Worm (Caenorhabditis elegans) whole organism, L2 larva: ENCODE measurements around the gene ndx-3.

Experiments
- C34F6.9 ChIP-seq: fragments of 150-350 bp; optimal IDR thresholded peaks from 2 replicates; lab custom pipeline; 2014; ENCODE audit warnings: missing biosample characterization, missing genetic modification characterization
- F13H6.1 ChIP-seq: sonication (generic microtip); optimal IDR thresholded peaks from 2 replicates; lab custom pipeline; 2016; ENCODE audit warnings: missing genetic modification characterization, missing compliant biosample characterization
- R02D3.7 ChIP-seq: fragments of 150-350 bp; optimal IDR thresholded peaks from 2 replicates; lab custom pipeline; 2014; ENCODE audit warnings: missing biosample characterization, missing genetic modification characterization
- aly-2 ChIP-seq: fragments of 150-350 bp; optimal IDR thresholded peaks from 2 replicates; lab custom pipeline; 2014; ENCODE audit warnings: missing biosample characterization, missing genetic modification characterization
- ama-1 ChIP-seq: fragments of 150-350 bp; optimal IDR thresholded peaks from 2 replicates; lab custom pipeline; 2018; ENCODE audit warnings: inconsistent platforms
- blmp-1 ChIP-seq: sonication (generic microtip); optimal IDR thresholded peaks from 2 replicates; lab custom pipeline; 2017; ENCODE audit warnings: missing genetic modification characterization, mild to moderate bottlenecking, missing compliant biosample characterization, antibody characterized with exemption, moderate library complexity; ENCODE audit not compliant: insufficient read depth
- ceh-16 ChIP-seq: fragments of 150-350 bp; optimal IDR thresholded peaks from 2 replicates; lab custom pipeline; 2014; ENCODE audit warnings: missing biosample characterization, missing genetic modification characterization
- ceh-82 ChIP-seq: fragments of 150-350 bp; optimal IDR thresholded peaks from 2 replicates; lab custom pipeline; 2014; ENCODE audit warnings: missing biosample characterization, missing genetic modification characterization
- crh-2 ChIP-seq: sonication (generic microtip); optimal IDR thresholded peaks from 2 replicates; lab custom pipeline; 2017; ENCODE audit warnings: missing biosample characterization, missing genetic modification characterization
- dmd-4 ChIP-seq: sonication (generic microtip); optimal IDR thresholded peaks from 2 replicates; lab custom pipeline; 2017; ENCODE audit warnings: missing biosample characterization, missing genetic modification characterization
- egl-27 ChIP-seq: sonication (generic microtip); optimal IDR thresholded peaks from 3 replicates; lab custom pipeline; 2017; ENCODE audit warnings: missing biosample characterization, missing genetic modification reagents, missing genetic modification characterization
- elt-1 ChIP-seq: fragments of 150-350 bp; optimal IDR thresholded peaks from 2 replicates; lab custom pipeline; 2014; ENCODE audit warnings: missing biosample characterization, missing genetic modification characterization
- gmeb-1 ChIP-seq: fragments of 150-350 bp; optimal IDR thresholded peaks from 2 replicates; lab custom pipeline; 2014; ENCODE audit warnings: missing biosample characterization, missing genetic modification characterization
- lin-11 ChIP-seq: fragments of 150-350 bp; sonication (generic microtip); optimal IDR thresholded peaks from 2 replicates; lab custom pipeline; 2014; ENCODE audit warnings: missing biosample characterization, missing genetic modification characterization, inconsistent platforms, mixed read lengths
- lin-13 ChIP-seq: fragments of 150-350 bp; optimal IDR thresholded peaks from 2 replicates; lab custom pipeline; 2014; ENCODE audit warnings: missing biosample characterization, missing genetic modification reagents, missing genetic modification characterization
- lin-39 ChIP-seq: fragments of 150-350 bp; optimal IDR thresholded peaks from 2 replicates; lab custom pipeline; 2014; ENCODE audit warnings: missing biosample characterization, missing genetic modification reagents, missing genetic modification characterization
- lsy-2 ChIP-seq, 2 experiments: fragments of 150-350 bp in 1 of 2; sonication (generic microtip) in 1 of 2; optimal IDR thresholded peaks; 2 replicates each; lab custom pipeline; 2014 to 2017; ENCODE audit warnings: missing biosample characterization in 2 of 2, missing genetic modification characterization in 2 of 2
- mbf-1 ChIP-seq: sonication (generic microtip); optimal IDR thresholded peaks from 2 replicates; lab custom pipeline; 2017; ENCODE audit warnings: missing biosample characterization, missing genetic modification characterization
- mdl-1 ChIP-seq, 2 experiments: fragments of 150-350 bp in 1 of 2; sonication (generic microtip) in 1 of 2; optimal IDR thresholded peaks; 2 replicates each; lab custom pipeline; 2017; ENCODE audit warnings: missing biosample characterization in 2 of 2, missing genetic modification characterization in 2 of 2
- nhr-10 ChIP-seq: sonication (generic microtip); optimal IDR thresholded peaks from 2 replicates; lab custom pipeline; 2017; ENCODE audit warnings: missing biosample characterization, missing genetic modification characterization
- nhr-11 ChIP-seq: fragments of 150-350 bp; optimal IDR thresholded peaks from 2 replicates; lab custom pipeline; 2014; ENCODE audit warnings: missing biosample characterization, missing genetic modification characterization
- nhr-12 ChIP-seq: fragments of 150-350 bp; optimal IDR thresholded peaks from 2 replicates; lab custom pipeline; 2014; ENCODE audit warnings: missing biosample characterization, missing genetic modification characterization
- nhr-129 ChIP-seq: fragments of 150-350 bp; optimal IDR thresholded peaks from 2 replicates; lab custom pipeline; 2014; ENCODE audit warnings: missing biosample characterization, missing genetic modification characterization
- nhr-21 ChIP-seq: fragments of 150-350 bp; optimal IDR thresholded peaks from 2 replicates; lab custom pipeline; 2014; ENCODE audit warnings: missing biosample characterization, missing genetic modification characterization
- nhr-23 ChIP-seq: fragments of 150-350 bp; optimal IDR thresholded peaks from 2 replicates; lab custom pipeline; 2014; ENCODE audit warnings: missing biosample characterization, missing genetic modification reagents, missing genetic modification characterization
- nhr-237 ChIP-seq: fragments of 150-350 bp; optimal IDR thresholded peaks from 2 replicates; lab custom pipeline; 2014; ENCODE audit warnings: missing biosample characterization, missing genetic modification characterization
- nhr-25 ChIP-seq: fragments of 150-350 bp; sonication (generic microtip); optimal IDR thresholded peaks from 3 replicates; lab custom pipeline; 2014; ENCODE audit warnings: missing biosample characterization, missing genetic modification characterization
- nhr-6 ChIP-seq: fragments of 150-350 bp; optimal IDR thresholded peaks from 2 replicates; lab custom pipeline; 2014; ENCODE audit warnings: missing biosample characterization, missing genetic modification characterization
- nhr-77 ChIP-seq: fragments of 150-350 bp; optimal IDR thresholded peaks from 2 replicates; lab custom pipeline; 2014; ENCODE audit warnings: missing biosample characterization, missing genetic modification characterization
- sem-4 ChIP-seq: fragments of 150-350 bp; optimal IDR thresholded peaks from 2 replicates; lab custom pipeline; 2014; ENCODE audit warnings: missing biosample characterization, missing genetic modification reagents, missing genetic modification characterization
- skn-1 ChIP-seq: sonication (generic microtip); optimal IDR thresholded peaks from 2 replicates; lab custom pipeline; 2017; ENCODE audit warnings: missing biosample characterization, missing genetic modification characterization
- sma-3 ChIP-seq: sonication (generic microtip); optimal IDR thresholded peaks from 2 replicates; lab custom pipeline; 2016; ENCODE audit warnings: missing genetic modification reagents, missing genetic modification characterization, missing compliant biosample characterization
- sma-9 ChIP-seq, 2 experiments: fragments of 150-350 bp in 1 of 2; sonication (generic microtip) in 1 of 2; optimal IDR thresholded peaks; 2 replicates each; lab custom pipeline; 2014 to 2016; ENCODE audit warnings: missing genetic modification characterization in 2 of 2, mild to moderate bottlenecking in 1 of 2, missing biosample characterization in 1 of 2, missing compliant biosample characterization in 1 of 2, missing genetic modification reagents in 1 of 2, moderate library complexity in 1 of 2
- snpc-4 ChIP-seq: fragments of 150-350 bp; optimal IDR thresholded peaks from 2 replicates; lab custom pipeline; 2014; ENCODE audit warnings: missing biosample characterization, missing genetic modification characterization
- unc-39 ChIP-seq: fragments of 150-350 bp; optimal IDR thresholded peaks from 2 replicates; lab custom pipeline; 2014; ENCODE audit warnings: missing biosample characterization, missing genetic modification characterization
- unc-55 ChIP-seq: fragments of 150-350 bp; sonication (generic microtip); optimal IDR thresholded peaks from 3 replicates; lab custom pipeline; 2014; ENCODE audit warnings: missing biosample characterization, missing genetic modification reagents, missing genetic modification characterization
- unc-62 ChIP-seq: fragments of 150-350 bp; optimal IDR thresholded peaks from 2 replicates; lab custom pipeline; 2014; ENCODE audit warnings: missing biosample characterization, missing genetic modification reagents, missing genetic modification characterization
- zag-1 ChIP-seq: fragments of 150-350 bp; optimal IDR thresholded peaks from 2 replicates; lab custom pipeline; 2014; ENCODE audit warnings: missing biosample characterization, missing genetic modification characterization
- ztf-1 ChIP-seq: fragments of 200-800 bp; sonication (Bioruptor generic); conservative IDR thresholded peaks from 2 replicates; pipeline ENCODE4 v1.3.6; 2022; ENCODE audit warnings: missing genetic modification characterization, missing compliant biosample characterization
- ztf-11 ChIP-seq: sonication (generic microtip); optimal IDR thresholded peaks from 2 replicates; lab custom pipeline; 2017; ENCODE audit warnings: missing biosample characterization, missing genetic modification characterization
- ztf-4 ChIP-seq: fragments of 150-350 bp; optimal IDR thresholded peaks from 2 replicates; lab custom pipeline; 2014; ENCODE audit warnings: missing biosample characterization, missing genetic modification characterization

The ndx-3 gene

ce11 chrII:4993530-4994192 lies 40.3 kb downstream of the ndx-3 start, which contains the start of the genes eif-1 and vps-24:
Gene eif-1 (minus strand): TSS chrII:4993580.
Gene vps-24 (plus strand): TSS chrII:4993998.
- TF ChIP-seq lsy-2 (tag; optimal IDR thresholded peaks at IDR 0.05; lab: Kevin White, UChicago) (peak in 1 of 2 experiments; percentile 70), nhr-10 (tag; lab: Kevin White, UChicago) (no peak), gmeb-1 (tag; lab: Kevin White, UChicago) (peak; percentile 51), lin-13 (GFP tag; lab: Kevin White, UChicago) (peak; percentile 53), nhr-129 (peak; percentile 49), F13H6.1 (tag; lab: Kevin White, UChicago) (peak; percentile 30), C34F6.9 (peak; percentile 82), skn-1 (tag; lab: Kevin White, UChicago) (no peak), ama-1 (lab: Kevin White, UChicago) (no peak), unc-55 (GFP tag; lab: Kevin White, UChicago) (peak; percentile 72), nhr-25 (tag; lab: Kevin White, UChicago) (peak; percentile 20), snpc-4 (tag; lab: Kevin White, UChicago) (peak; percentile 1), sma-3 (GFP tag; lab: Kevin White, UChicago) (peak; percentile 4), blmp-1 (tag; lab: Kevin White, UChicago) (peak; percentile 3), crh-2 (tag; lab: Kevin White, UChicago) (peak; percentile 29), sma-9 (GFP tag; optimal IDR thresholded peaks at IDR 0.05; lab: Kevin White, UChicago) (peak; percentile 25), sma-9 (tag; optimal IDR thresholded peaks at IDR 0.05; lab: Kevin White, UChicago) (no peak)

ce11 chrII:4994939-4995338 lies 41.5 kb downstream of the ndx-3 start, which contains the start of gene rnh-1.0:
Gene rnh-1.0 (plus strand): TSS chrII:4995327.
- peak; percentile 35 for TF ChIP-seq C34F6.9
- TF ChIP-seq nhr-129 = peak; percentile 31
- TF ChIP-seq mbf-1 = no peak

ce11 chrII:4998657-4999056 lies 45.3 kb downstream of the ndx-3 start, which contains the start of gene F59A6.11:
Gene F59A6.11 (minus strand): TSS chrII:4998757.
- TF ChIP-seq lin-11 = no peak
- TF ChIP-seq ama-1 (lab: Kevin White, UChicago) = no peak
- TF ChIP-seq sma-3 (GFP tag; lab: Kevin White, UChicago) = no peak
- no peak for TF ChIP-seq sem-4
- TF ChIP-seq nhr-10 (tag; lab: Kevin White, UChicago) = no peak
- TF ChIP-seq nhr-129 = no peak
- TF ChIP-seq nhr-12 = no peak
- no peak for TF ChIP-seq gmeb-1 (tag; lab: Kevin White, UChicago)
- no peak for TF ChIP-seq egl-27 (tag; lab: Kevin White, UChicago)
- TF ChIP-seq mbf-1 = no peak
- no peak for TF ChIP-seq R02D3.7 (tag; lab: Kevin White, UChicago)
- TF ChIP-seq elt-1 = no peak
- no peak for TF ChIP-seq unc-39 (tag; lab: Kevin White, UChicago)
- TF ChIP-seq, all 48 proteins: peak for 0

- TF ChIP-seq unc-62 (GFP tag; lab: Kevin White, UChicago) = no peak
- no peak for TF ChIP-seq ama-1 (lab: Kevin White, UChicago)
- TF ChIP-seq blmp-1 (tag; lab: Kevin White, UChicago) = no peak
- peak; percentile 47 for TF ChIP-seq nhr-77 (tag; lab: Kevin White, UChicago)
- TF ChIP-seq nhr-237 (tag; lab: Kevin White, UChicago) = no peak
- no peak for TF ChIP-seq nhr-11 (tag; lab: Kevin White, UChicago)
- TF ChIP-seq zag-1 = peak; percentile 52
- TF ChIP-seq ztf-4 = no peak
- TF ChIP-seq nhr-6 (tag; lab: Kevin White, UChicago) = peak; percentile 90
- peak; percentile 56 for TF ChIP-seq R02D3.7 (tag; lab: Kevin White, UChicago)
- no peak for TF ChIP-seq lin-39 (tag; lab: Kevin White, UChicago)
- TF ChIP-seq ztf-11 = no peak
- TF ChIP-seq nhr-129 = peak; percentile 78
- peak; percentile 46 for TF ChIP-seq ceh-82 (tag; lab: Kevin White, UChicago)
- no peak for TF ChIP-seq C34F6.9
- peak; percentile 90 for TF ChIP-seq sma-3 (GFP tag; lab: Kevin White, UChicago)
- peak; percentile 89 to 95 for TF ChIP-seq lsy-2 (tag; optimal IDR thresholded peaks at IDR 0.05; lab: Kevin White, UChicago)
- no peak for TF ChIP-seq elt-1
- peak; percentile 96 for TF ChIP-seq unc-55 (GFP tag; lab: Kevin White, UChicago)
- TF ChIP-seq nhr-23 (tag; lab: Kevin White, UChicago) = no peak
- no peak for TF ChIP-seq mbf-1
- TF ChIP-seq mdl-1 (tag; optimal IDR thresholded peaks at IDR 0.05; lab: Kevin White, UChicago) = no peak
- no peak for TF ChIP-seq F13H6.1 (tag; lab: Kevin White, UChicago)
- no peak for TF ChIP-seq skn-1 (tag; lab: Kevin White, UChicago)
- no peak for TF ChIP-seq dmd-4 (tag; lab: Kevin White, UChicago)
- no peak for TF ChIP-seq ztf-1 (GFP tag; lab: Robert Waterston, UW)
- no peak for TF ChIP-seq nhr-21
- TF ChIP-seq aly-2 (tag; lab: Kevin White, UChicago) = no peak
- no peak for TF ChIP-seq lin-13 (GFP tag; lab: Kevin White, UChicago)
- peak; percentile 96 for TF ChIP-seq crh-2 (tag; lab: Kevin White, UChicago)
- no peak for TF ChIP-seq snpc-4 (tag; lab: Kevin White, UChicago)
- TF ChIP-seq ceh-16 = no peak
- no peak for TF ChIP-seq nhr-25 (tag; lab: Kevin White, UChicago)
- TF ChIP-seq unc-39 (tag; lab: Kevin White, UChicago) = no peak
- TF ChIP-seq nhr-12 = no peak
- peak; percentile 70 for TF ChIP-seq egl-27 (tag; lab: Kevin White, UChicago)
- no peak for TF ChIP-seq sem-4
- peak; percentile 21 for TF ChIP-seq nhr-10 (tag; lab: Kevin White, UChicago)
Observed at ce11 chrII:4999122-4999521, 45.7 kb downstream of the ndx-3 start, which contains the start of gene citk-2. Gene citk-2 (plus strand): TSS chrII:4999520.
